Fruit fly (Drosophila melanogaster) S2 (cell line): ENCODE data around the gene CG7227.

Experiments used
- CG8478 ChIP-seq: fragments of >200 bp; optimal IDR thresholded peaks from 2 replicates; lab custom pipeline; 2018
- CTCF ChIP-seq, 2 experiments: fragments of >200 bp; optimal IDR thresholded peaks; 2 replicates each; lab custom pipeline; 2018

DNA sequence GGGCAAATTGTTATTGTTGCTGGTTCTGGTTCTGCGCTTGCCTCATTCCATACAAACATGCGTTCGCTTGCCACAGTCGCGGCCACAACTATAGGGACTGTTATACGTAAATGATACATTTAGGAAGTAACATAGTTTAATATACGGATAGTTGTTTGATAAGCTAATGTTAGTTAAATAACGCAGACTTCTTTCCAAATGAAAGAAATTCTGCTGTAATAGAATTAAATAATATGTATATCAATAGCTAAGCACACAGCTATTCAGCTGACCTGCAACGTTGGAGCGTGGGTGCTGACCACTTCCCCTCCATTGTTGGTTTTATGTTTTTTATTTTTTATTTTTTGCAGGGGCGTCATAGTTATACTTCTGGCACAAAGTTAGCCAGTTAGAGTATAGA, 36.8 kb upstream of the CG7227 start:
- TF ChIP-seq CG8478 (lab: Kevin White, UChicago), result no peak
- TF ChIP-seq CTCF (optimal IDR thresholded peaks at IDR 0.05; lab: Kevin White, UChicago), result no peak
